Worm (Caenorhabditis elegans): ENCODE measurements around the gene npp-24.
A peak's percentile ranks its signal among the peaks of the same experiment; 100 is the strongest.

npp-24 gene

DNA sequence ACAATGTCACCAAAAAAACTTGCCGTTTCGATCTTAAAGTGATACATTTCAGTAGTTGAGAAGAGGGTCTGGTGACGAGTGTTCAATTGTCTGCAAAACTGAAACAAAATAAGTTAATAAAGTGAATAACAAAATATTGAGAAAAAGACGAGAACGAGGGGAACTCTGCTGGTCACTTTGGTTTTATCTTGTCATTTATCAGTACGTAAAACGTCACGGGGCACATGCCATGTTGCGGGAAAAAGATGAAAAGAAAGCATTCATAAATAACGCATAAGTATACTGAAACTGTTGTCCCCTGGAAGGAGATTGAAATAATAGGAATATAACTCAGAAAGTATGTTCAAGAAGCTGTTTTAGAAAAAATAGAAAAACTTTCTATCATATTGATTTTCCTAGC is 9.2 kb downstream of the npp-24 start, which contains the start of gene sahd-1:
sahd-1 (minus strand) TSS at position 100 of the 400 bp plus-strand sequence.
- no peak for TF ChIP-seq C34B4.2 (tag; optimal IDR thresholded peaks at IDR 0.05)
- no peak for TF ChIP-seq ceh-82 (tag; optimal IDR thresholded peaks at IDR 0.05)
- TF ChIP-seq nhr-90 (tag; optimal IDR thresholded peaks at IDR 0.05; ENCODE audit: poor library complexity): no peak
- TF ChIP-seq elt-2 (tag; optimal IDR thresholded peaks at IDR 0.05): peak; percentile 53

DNA sequence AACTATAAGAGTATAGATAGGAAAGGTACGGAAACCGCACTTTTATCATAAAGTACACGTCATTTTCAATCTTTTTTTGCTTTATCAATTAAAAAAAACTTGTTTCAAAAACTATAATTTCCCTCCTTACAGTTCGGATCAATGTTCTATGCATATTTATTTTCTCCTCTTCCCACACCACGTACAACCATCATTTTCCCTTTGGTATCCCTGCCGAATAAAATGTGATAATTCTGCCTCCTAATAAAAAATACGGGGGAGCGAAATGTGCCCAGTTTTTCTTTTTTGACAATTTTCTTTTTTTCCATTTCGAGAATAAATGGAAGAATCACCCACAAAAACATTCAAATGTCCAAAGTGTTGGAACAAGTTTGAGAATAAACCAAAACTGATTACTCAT is 9.9 kb downstream of the npp-24 start, which contains the start of gene ZK177.3:
ZK177.3 (plus strand) TSS at position 301 of the 400 bp plus-strand sequence.
- TF ChIP-seq efl-1 (optimal IDR thresholded peaks at IDR 0.05): no peak
- TF ChIP-seq efl-1 (GFP tag; optimal IDR thresholded peaks at IDR 0.05 in 1 of 2): peak in 1 of 2 experiments; percentile 47
- no peak for TF ChIP-seq snpc-4 (tag; optimal IDR thresholded peaks at IDR 0.05)
- peak; percentile 34 for TF ChIP-seq elt-2 (tag; optimal IDR thresholded peaks at IDR 0.05)

DNA sequence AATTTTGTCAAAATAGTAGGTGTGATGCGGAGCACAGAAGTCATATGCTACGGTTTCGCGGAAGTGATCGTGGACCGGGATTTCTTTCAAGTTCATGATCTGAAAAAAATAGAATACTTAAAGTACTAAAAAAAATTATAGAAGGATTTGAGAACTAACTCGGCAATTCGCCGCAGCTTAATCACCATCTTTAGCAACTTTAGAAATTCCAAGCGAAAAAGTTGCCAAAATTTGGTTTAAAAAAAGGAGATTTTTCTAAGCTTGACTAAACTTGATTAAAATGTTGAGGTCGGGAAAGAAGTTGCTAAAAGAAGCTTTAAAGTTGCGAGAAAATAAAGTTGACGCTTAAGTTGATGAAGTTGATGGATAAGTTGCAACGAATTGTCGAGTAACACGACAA is 12.0 kb downstream of the npp-24 start, which contains the start of gene ZK177.9:
ZK177.9 (minus strand) TSS at position 101 of the 400 bp plus-strand sequence.
- TF ChIP-seq pqm-1 (tag; optimal IDR thresholded peaks at IDR 0.05) (no peak), sptf-1 (tag; optimal IDR thresholded peaks at IDR 0.05) (no peak), nhr-19 (GFP tag; conservative IDR thresholded peaks at IDR 0.05) (no peak), nhr-237 (tag; optimal IDR thresholded peaks at IDR 0.05) (no peak), hpl-2 (GFP tag; optimal IDR thresholded peaks at IDR 0.05) (no peak), nhr-85 (tag) (no peak)

DNA sequence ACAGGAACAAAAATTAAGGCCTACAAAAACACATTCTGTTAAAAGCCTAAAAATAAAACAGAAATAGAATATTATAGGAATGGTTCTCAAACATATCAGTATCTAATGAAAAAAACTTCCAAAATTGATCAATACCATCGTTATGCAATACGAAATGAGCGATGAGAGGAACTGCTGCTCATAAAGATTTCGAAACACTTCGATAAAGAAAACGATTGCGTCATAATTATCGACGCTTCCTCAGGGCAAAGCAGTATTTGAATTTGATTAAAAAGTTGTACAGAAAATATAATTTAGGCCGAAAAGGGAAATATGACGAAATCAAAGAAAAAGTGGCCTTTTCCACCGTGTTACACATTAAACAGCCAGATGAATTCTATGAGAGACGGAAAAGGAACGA is 12.4 kb downstream of the npp-24 start:
- TF ChIP-seq aly-2 (tag; optimal IDR thresholded peaks at IDR 0.05): no peak
- TF ChIP-seq ztf-4 (tag; optimal IDR thresholded peaks at IDR 0.05): no peak
- TF ChIP-seq fkh-8 (tag; optimal IDR thresholded peaks at IDR 0.05): no peak
- no peak for TF ChIP-seq egl-27 (tag; optimal IDR thresholded peaks at IDR 0.05)
- TF ChIP-seq ceh-90 (tag; optimal IDR thresholded peaks at IDR 0.05): no peak
- no peak for TF ChIP-seq sup-37 (GFP tag; optimal IDR thresholded peaks at IDR 0.05)

DNA sequence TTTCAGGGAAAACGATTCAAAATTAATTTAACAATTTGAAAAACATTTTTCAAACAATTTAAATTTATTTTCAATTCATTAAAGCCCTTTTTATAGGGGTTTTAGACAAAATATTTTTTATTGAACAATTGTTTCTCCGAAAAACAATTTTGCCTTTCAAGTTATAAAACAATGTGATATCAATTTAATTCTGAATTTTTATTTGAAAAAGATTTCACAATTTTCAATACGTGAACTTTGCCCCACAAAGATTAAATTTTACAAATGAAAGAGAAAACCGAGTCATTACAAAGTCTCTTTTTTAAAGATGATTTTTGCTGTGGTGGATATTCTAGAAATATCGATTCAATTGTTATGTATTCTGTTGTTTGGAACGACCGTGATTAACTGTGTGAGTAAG is 13.2 kb downstream of the npp-24 start, which contains the start of gene ZK177.2:
ZK177.2 (plus strand) TSS at position 301 of the 400 bp plus-strand sequence.
- TF ChIP-seq ceh-90 (tag; optimal IDR thresholded peaks at IDR 0.05): no peak
- no peak for TF ChIP-seq unc-86 (tag; optimal IDR thresholded peaks at IDR 0.05)
- TF ChIP-seq lir-3 (tag; optimal IDR thresholded peaks at IDR 0.05; ENCODE audit: poor library complexity): no peak
- TF ChIP-seq ets-5 (GFP tag; IDR thresholded peaks at IDR 0.05): no peak
- TF ChIP-seq efl-1 (optimal IDR thresholded peaks at IDR 0.05): no peak
- no peak for TF ChIP-seq efl-1 (GFP tag; optimal IDR thresholded peaks at IDR 0.05 in 1 of 2)
- no peak for TF ChIP-seq lin-13 (GFP tag; optimal IDR thresholded peaks at IDR 0.05)
- no peak for TF ChIP-seq nhr-19 (GFP tag; conservative IDR thresholded peaks at IDR 0.05)
- no peak for TF ChIP-seq C16A3.4 (tag; optimal IDR thresholded peaks at IDR 0.05)
- no peak for TF ChIP-seq lin-35 (GFP tag; optimal IDR thresholded peaks at IDR 0.05)
- no peak for TF ChIP-seq ces-1 (GFP tag; optimal IDR thresholded peaks at IDR 0.05)
- no peak for TF ChIP-seq zip-4 (GFP tag; optimal IDR thresholded peaks at IDR 0.05)
- no peak for TF ChIP-seq unc-62 (GFP tag; optimal IDR thresholded peaks at IDR 0.05)
- TF ChIP-seq hlh-4 (tag; optimal IDR thresholded peaks at IDR 0.05): no peak
- TF ChIP-seq unc-130 (tag; optimal IDR thresholded peaks at IDR 0.05): no peak
- TF ChIP-seq rnt-1 (tag; optimal IDR thresholded peaks at IDR 0.05): no peak

DNA sequence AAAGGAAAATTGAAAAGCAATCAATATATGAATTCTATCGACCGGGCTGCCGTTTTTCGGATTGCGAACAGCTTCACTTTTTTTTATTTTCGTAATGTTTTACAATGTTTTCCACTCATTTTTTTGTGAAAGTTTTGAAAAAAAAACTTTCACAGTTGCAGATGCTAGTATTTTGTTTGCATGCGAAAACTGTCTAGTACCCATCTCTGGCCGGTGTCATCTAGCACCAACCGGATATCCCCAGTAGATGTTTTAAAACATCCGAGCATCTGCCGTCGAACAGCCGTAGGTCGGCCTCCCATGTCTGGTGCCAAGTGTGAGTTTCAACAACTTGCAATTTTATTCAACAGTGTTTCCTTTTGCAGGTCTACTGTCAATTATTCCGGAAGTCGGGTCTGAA is 15.7 kb downstream of the npp-24 start, which contains the start of gene ZK177.12:
ZK177.12 (plus strand) TSS at position 301 of the 400 bp plus-strand sequence.
- TF ChIP-seq fkh-10 (GFP tag; optimal IDR thresholded peaks at IDR 0.05) (no peak), egl-13 (tag; optimal IDR thresholded peaks at IDR 0.05) (no peak), ceh-82 (tag; optimal IDR thresholded peaks at IDR 0.05) (no peak), unc-86 (tag; optimal IDR thresholded peaks at IDR 0.05) (no peak), snu-23 (GFP tag; optimal IDR thresholded peaks at IDR 0.05) (no peak), nhr-77 (tag; optimal IDR thresholded peaks at IDR 0.05) (no peak), skn-1 (tag; optimal IDR thresholded peaks at IDR 0.05) (no peak), swsn-7 (tag; optimal IDR thresholded peaks at IDR 0.05) (no peak), ets-5 (GFP tag; IDR thresholded peaks at IDR 0.05) (no peak), mef-2 (tag; optimal IDR thresholded peaks at IDR 0.05) (no peak), alr-1 (tag; optimal IDR thresholded peaks at IDR 0.05; ENCODE audit: borderline replicate concordance) (no peak), nhr-237 (tag; optimal IDR thresholded peaks at IDR 0.05) (no peak), pax-3 (tag; optimal IDR thresholded peaks at IDR 0.05) (no peak), pag-3 (tag; optimal IDR thresholded peaks at IDR 0.05; ENCODE audit: borderline replicate concordance, insufficient read depth) (no peak), nhr-84 (tag; optimal IDR thresholded peaks at IDR 0.05) (no peak), sox-4 (tag; optimal IDR thresholded peaks at IDR 0.05) (no peak), efl-3 (GFP tag; optimal IDR thresholded peaks at IDR 0.05) (no peak), hlh-4 (tag; optimal IDR thresholded peaks at IDR 0.05) (no peak)
